Worm (Caenorhabditis elegans) whole organism, late embryonic: ENCODE results near the gene rde-12.

ENCODE experiments used
- F13H6.1 ChIP-seq: sonication (generic microtip); optimal IDR thresholded peaks from 2 replicates; lab custom pipeline; 2016; ENCODE audit warnings: missing genetic modification characterization, missing compliant biosample characterization
- K02D7.2 ChIP-seq: sonication (generic microtip); optimal IDR thresholded peaks from 2 replicates; lab custom pipeline; 2017; ENCODE audit warnings: mild to moderate bottlenecking, missing genetic modification characterization, missing compliant biosample characterization
- Y22D7AL.16 ChIP-seq: sonication (generic microtip); optimal IDR thresholded peaks from 2 replicates; lab custom pipeline; 2016; ENCODE audit warnings: missing genetic modification characterization, missing compliant biosample characterization
- ahr-1 ChIP-seq: sonication (generic microtip); optimal IDR thresholded peaks from 2 replicates; lab custom pipeline; 2016; ENCODE audit warnings: missing genetic modification characterization, missing compliant biosample characterization
- ama-1 ChIP-seq: fragments of 150-350 bp; optimal IDR thresholded peaks from 2 replicates; lab custom pipeline; 2014
- ceh-18 ChIP-seq: sonication (generic microtip); optimal IDR thresholded peaks from 2 replicates; lab custom pipeline; 2016; ENCODE audit warnings: missing genetic modification characterization, missing compliant biosample characterization
- ceh-2 ChIP-seq: sonication (generic microtip); optimal IDR thresholded peaks from 2 replicates; lab custom pipeline; 2016; ENCODE audit warnings: missing genotype, missing genetic modification characterization, missing compliant biosample characterization
- ceh-22 ChIP-seq: sonication (generic microtip); optimal IDR thresholded peaks from 2 replicates; lab custom pipeline; 2017; ENCODE audit warnings: missing biosample characterization, missing genetic modification characterization
- ceh-24 ChIP-seq: sonication (generic microtip); optimal IDR thresholded peaks from 2 replicates; lab custom pipeline; 2016; ENCODE audit warnings: mild to moderate bottlenecking, missing genetic modification characterization, missing compliant biosample characterization
- ceh-30 ChIP-seq: fragments of 150-350 bp; optimal IDR thresholded peaks from 2 replicates; lab custom pipeline; 2014; ENCODE audit warnings: missing biosample characterization, missing genetic modification characterization
- ceh-31 ChIP-seq: sonication (generic microtip); optimal IDR thresholded peaks from 2 replicates; lab custom pipeline; 2016; ENCODE audit warnings: missing genetic modification characterization, missing compliant biosample characterization
- ceh-34 ChIP-seq: sonication (generic microtip); optimal IDR thresholded peaks from 2 replicates; lab custom pipeline; 2016; ENCODE audit warnings: mild to moderate bottlenecking, missing genetic modification characterization, missing compliant biosample characterization
- ceh-45 ChIP-seq: fragments of 200-800 bp; sonication (Bioruptor generic); IDR thresholded peaks from 2 replicates; pipeline ENCODE4 v1.3.6; 2022; ENCODE audit warnings: missing genetic modification reagents, missing genetic modification characterization, missing compliant biosample characterization
- ceh-48 ChIP-seq: sonication (generic microtip); optimal IDR thresholded peaks from 2 replicates; lab custom pipeline; 2016; ENCODE audit warnings: missing genetic modification characterization, inconsistent platforms, missing compliant biosample characterization
- dmd-4 ChIP-seq: sonication (generic microtip); optimal IDR thresholded peaks from 2 replicates; lab custom pipeline; 2016; ENCODE audit warnings: borderline replicate concordance, missing genetic modification characterization, missing compliant biosample characterization
- elt-2 ChIP-seq: sonication (generic microtip); optimal IDR thresholded peaks from 2 replicates; lab custom pipeline; 2016; ENCODE audit warnings: missing genetic modification reagents, missing genetic modification characterization, missing compliant biosample characterization
- elt-4 ChIP-seq: sonication (generic microtip); optimal IDR thresholded peaks from 2 replicates; lab custom pipeline; 2016; ENCODE audit warnings: missing genetic modification characterization, missing compliant biosample characterization
- eyg-1 ChIP-seq: sonication (generic microtip); optimal IDR thresholded peaks from 2 replicates; lab custom pipeline; 2016; ENCODE audit warnings: missing genotype, missing genetic modification characterization, missing compliant biosample characterization
- gmeb-2 ChIP-seq: sonication (generic microtip); optimal IDR thresholded peaks from 2 replicates; lab custom pipeline; 2016; ENCODE audit warnings: missing genetic modification characterization, inconsistent platforms, missing compliant biosample characterization
- hlh-13 ChIP-seq: fragments of 200-800 bp; sonication (Bioruptor generic); optimal IDR thresholded peaks from 2 replicates; lab custom pipeline; 2018; ENCODE audit warnings: mild to moderate bottlenecking, missing genetic modification characterization, missing compliant biosample characterization
- hlh-15 ChIP-seq: sonication (generic microtip); optimal IDR thresholded peaks from 2 replicates; lab custom pipeline; 2016; ENCODE audit warnings: missing genetic modification characterization, missing compliant biosample characterization
- hlh-30 ChIP-seq: sonication (generic microtip); optimal IDR thresholded peaks from 2 replicates; lab custom pipeline; 2017; ENCODE audit warnings: antibody characterized with exemption, missing genetic modification characterization, missing compliant biosample characterization; ENCODE audit not compliant: insufficient read depth
- hlh-6 ChIP-seq: sonication (generic microtip); optimal IDR thresholded peaks from 2 replicates; lab custom pipeline; 2016; ENCODE audit warnings: missing genotype, missing genetic modification characterization, missing compliant biosample characterization
- lin-11 ChIP-seq: fragments of 200-800 bp; sonication (Bioruptor generic); optimal IDR thresholded peaks from 2 replicates; lab custom pipeline; 2018; ENCODE audit warnings: mild to moderate bottlenecking, missing genetic modification characterization, missing compliant biosample characterization
- mec-3 ChIP-seq: sonication (generic microtip); optimal IDR thresholded peaks from 2 replicates; lab custom pipeline; 2016; ENCODE audit warnings: borderline replicate concordance, missing genetic modification characterization, missing compliant biosample characterization
- nfya-1 ChIP-seq: sonication (generic microtip); optimal IDR thresholded peaks from 2 replicates; lab custom pipeline; 2017; ENCODE audit warnings: missing genetic modification characterization, mild to moderate bottlenecking, missing compliant biosample characterization, antibody characterized with exemption, moderate library complexity
- nhr-11 ChIP-seq: fragments of 150-350 bp; optimal IDR thresholded peaks from 2 replicates; lab custom pipeline; 2014; ENCODE audit warnings: missing biosample characterization, missing genetic modification characterization
- npax-4 ChIP-seq: sonication (generic microtip); optimal IDR thresholded peaks from 2 replicates; lab custom pipeline; 2016; ENCODE audit warnings: missing genetic modification characterization, missing compliant biosample characterization
- pax-1 ChIP-seq: fragments of 150-350 bp; optimal IDR thresholded peaks from 2 replicates; lab custom pipeline; 2014; ENCODE audit warnings: missing biosample characterization, missing genetic modification characterization
- pha-2 ChIP-seq: sonication (generic microtip); optimal IDR thresholded peaks from 2 replicates; lab custom pipeline; 2017; ENCODE audit warnings: mild to moderate bottlenecking, missing genetic modification characterization, missing compliant biosample characterization
- pqm-1 ChIP-seq: sonication (generic microtip); optimal IDR thresholded peaks from 2 replicates; lab custom pipeline; 2016; ENCODE audit warnings: missing genetic modification characterization, missing compliant biosample characterization
- ref-2 ChIP-seq: sonication (generic microtip); optimal IDR thresholded peaks from 2 replicates; lab custom pipeline; 2016; ENCODE audit warnings: missing genetic modification characterization, missing compliant biosample characterization
- rnt-1 ChIP-seq: sonication (generic microtip); optimal IDR thresholded peaks from 2 replicates; lab custom pipeline; 2016; ENCODE audit warnings: missing genetic modification characterization, missing compliant biosample characterization
- sox-4 ChIP-seq: sonication (generic microtip); optimal IDR thresholded peaks from 2 replicates; lab custom pipeline; 2017; ENCODE audit warnings: mild to moderate bottlenecking, missing genetic modification characterization, inconsistent platforms, missing compliant biosample characterization
- syd-9 ChIP-seq: sonication (generic microtip); optimal IDR thresholded peaks from 2 replicates; lab custom pipeline; 2016; ENCODE audit warnings: mild to moderate bottlenecking, missing genetic modification characterization, moderate library complexity, missing compliant biosample characterization
- tbx-2 ChIP-seq: sonication (generic microtip); optimal IDR thresholded peaks from 2 replicates; lab custom pipeline; 2016; ENCODE audit warnings: missing genetic modification characterization, missing compliant biosample characterization
- tbx-7 ChIP-seq: sonication (generic microtip); optimal IDR thresholded peaks from 2 replicates; lab custom pipeline; 2016; ENCODE audit warnings: missing genotype, missing genetic modification characterization, missing compliant biosample characterization
- ttx-3 ChIP-seq: sonication (generic microtip); optimal IDR thresholded peaks from 2 replicates; lab custom pipeline; 2016; ENCODE audit warnings: missing genetic modification reagents, missing genetic modification characterization, missing compliant biosample characterization
- unc-86 ChIP-seq: sonication (generic microtip); optimal IDR thresholded peaks from 2 replicates; lab custom pipeline; 2016; ENCODE audit warnings: missing genetic modification characterization, missing compliant biosample characterization
- zip-5 ChIP-seq: sonication (generic microtip); optimal IDR thresholded peaks from 2 replicates; lab custom pipeline; 2016; ENCODE audit warnings: missing genetic modification characterization, missing compliant biosample characterization

rde-12 gene

ce11 chrV:13664340-13664916, 761 bp upstream of the rde-12 start (continued):
- TF ChIP-seq hlh-15 (tag; lab: Kevin White, UChicago) (no peak), sox-4 (tag; lab: Kevin White, UChicago) (no peak), elt-2 (tag; lab: Kevin White, UChicago) (no peak)

DNA sequence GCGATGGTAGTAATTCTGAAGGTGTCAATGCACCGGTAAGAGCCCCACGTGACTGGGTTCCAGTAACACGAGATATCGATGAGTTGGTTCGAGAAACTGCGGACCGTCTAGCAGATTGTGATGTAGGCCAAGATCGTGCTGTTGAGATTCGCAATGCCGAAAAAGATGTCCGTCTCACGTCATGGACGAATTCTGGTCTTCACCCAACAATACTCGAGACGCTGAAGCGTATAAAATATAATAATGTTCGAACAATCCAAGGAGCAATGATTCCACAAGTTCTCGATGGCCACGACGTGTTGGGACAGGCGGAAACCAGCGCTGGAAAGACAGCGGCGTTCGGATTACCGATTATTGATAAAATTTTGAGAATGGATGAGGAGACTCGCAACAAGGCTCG, 1.3 kb downstream of the rde-12 start:
- TF ChIP-seq ceh-31 (tag; lab: Kevin White, UChicago), result no peak
- TF ChIP-seq ceh-24, result no peak
- no peak for TF ChIP-seq ceh-30 (tag; lab: Kevin White, UChicago)
- no peak for TF ChIP-seq nfya-1 (tag; lab: Kevin White, UChicago)
- no peak for TF ChIP-seq ama-1
- no peak for TF ChIP-seq tbx-7
- TF ChIP-seq lin-11, result no peak
- TF ChIP-seq pqm-1 (tag; lab: Kevin White, UChicago), result no peak
- no peak for TF ChIP-seq ref-2 (tag; lab: Kevin White, UChicago)
- no peak for TF ChIP-seq hlh-13
- no peak for TF ChIP-seq nhr-11 (tag; lab: Kevin White, UChicago)

DNA sequence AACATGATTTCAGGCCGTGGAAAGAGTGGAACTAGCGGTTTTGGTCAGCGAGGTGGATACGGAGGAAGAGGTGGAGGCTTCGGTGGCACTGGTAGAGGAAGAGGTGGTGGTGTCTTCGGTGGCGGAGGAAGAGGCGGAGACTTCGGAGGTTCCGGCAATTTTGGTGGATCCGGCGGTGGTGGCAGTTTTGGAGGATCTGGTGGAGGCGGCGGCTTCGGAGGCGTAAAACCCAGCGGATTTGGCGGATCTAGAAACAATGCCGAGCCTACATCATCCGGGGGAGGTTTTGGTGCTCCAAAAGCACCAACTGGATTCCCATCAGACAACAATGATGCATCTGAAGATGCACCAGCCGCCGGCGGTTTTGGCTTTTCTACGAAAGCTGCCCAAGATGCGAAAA, 3.1 kb downstream of the rde-12 start:
- TF ChIP-seq lin-11, result no peak
- no peak for TF ChIP-seq F13H6.1 (tag; lab: Kevin White, UChicago)
- no peak for TF ChIP-seq ceh-18 (tag; lab: Kevin White, UChicago)
- no peak for TF ChIP-seq pqm-1 (tag; lab: Kevin White, UChicago)
- no peak for TF ChIP-seq dmd-4 (tag; lab: Kevin White, UChicago)
- no peak for TF ChIP-seq ceh-34
- TF ChIP-seq Y22D7AL.16 (tag; lab: Kevin White, UChicago), result no peak
- TF ChIP-seq, all 69 proteins: peak for 0

DNA sequence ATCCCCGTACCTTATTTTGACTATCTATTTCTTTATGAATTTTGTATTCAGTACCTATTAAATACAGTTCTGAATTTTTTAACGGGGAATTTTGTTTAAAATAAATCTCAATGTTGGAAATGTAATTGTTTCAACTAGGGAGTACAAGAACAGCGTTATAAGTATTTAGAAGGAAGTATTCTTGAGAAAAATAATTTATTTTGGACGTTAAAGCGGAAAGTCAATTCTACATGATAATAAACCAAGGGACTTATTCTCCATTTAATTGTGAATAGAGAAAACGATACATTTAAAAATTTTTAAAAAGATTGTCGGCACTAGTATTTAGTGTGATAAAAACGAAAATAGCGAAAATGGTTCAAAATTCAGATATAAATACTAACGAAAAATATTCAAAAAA, 4.0 kb downstream of the rde-12 start:
- TF ChIP-seq gmeb-2 (tag; lab: Kevin White, UChicago), result no peak
- no peak for TF ChIP-seq tbx-7
- TF ChIP-seq, all 69 proteins: peak for 0

DNA sequence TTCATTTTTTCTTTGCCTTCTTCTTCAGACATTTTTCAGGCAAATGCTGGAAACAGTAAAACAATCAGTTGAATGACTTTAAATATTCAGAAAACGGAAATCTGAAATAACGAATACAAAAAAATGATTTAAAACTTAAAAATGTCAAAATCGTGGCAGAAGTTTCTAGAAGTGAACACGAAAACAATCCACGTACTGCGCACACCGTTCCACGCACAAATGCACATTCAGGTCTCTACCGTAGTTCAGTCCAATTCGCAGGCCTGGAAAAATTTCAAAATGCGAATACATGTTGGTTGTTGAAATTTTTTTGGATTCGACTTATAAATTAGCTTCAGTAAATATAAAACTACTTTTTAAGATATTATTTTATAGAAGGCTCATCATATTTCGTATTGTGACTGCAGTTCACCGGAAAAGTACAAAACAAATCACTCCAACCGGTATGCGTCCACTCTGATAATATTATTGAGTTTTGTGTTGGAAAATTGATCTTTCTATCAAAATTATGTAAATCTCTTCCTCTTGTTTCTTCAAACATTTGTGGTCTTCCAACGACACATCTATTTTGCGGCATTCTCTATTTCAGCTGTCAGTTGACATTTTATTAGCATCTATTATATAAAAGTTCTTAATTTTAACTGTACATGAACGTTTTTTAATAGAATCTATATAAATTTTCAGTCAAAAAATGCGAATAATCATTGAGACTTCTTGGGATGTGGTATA, 6.9 kb downstream of the rde-12 start, which contains the start of the genes mip-2 and F58G11.4:
mip-2 (minus strand) TSS at position 48 of the 729 bp plus-strand sequence.
F58G11.4 (plus strand) TSS at position 679 of the 729 bp plus-strand sequence.
- TF ChIP-seq hlh-30, result no peak
- no peak for TF ChIP-seq ttx-3 (tag; lab: Kevin White, UChicago)
- TF ChIP-seq ceh-31 (tag; lab: Kevin White, UChicago), result no peak

- TF ChIP-seq syd-9 (no peak), eyg-1 (tag; lab: Kevin White, UChicago) (no peak), ttx-3 (tag; lab: Kevin White, UChicago) (peak; percentile 35), K02D7.2 (tag; lab: Kevin White, UChicago) (no peak), mec-3 (no peak), ceh-45 (GFP tag; lab: Robert Waterston, UW) (no peak), tbx-2 (peak; percentile 42), ahr-1 (tag; lab: Kevin White, UChicago) (no peak), ceh-22 (tag; lab: Kevin White, UChicago) (no peak), rnt-1 (tag; lab: Kevin White, UChicago) (no peak), ceh-2 (tag; lab: Kevin White, UChicago) (no peak), npax-4 (tag; lab: Kevin White, UChicago) (no peak), ama-1 (no peak), elt-4 (tag; lab: Kevin White, UChicago) (no peak), unc-86 (tag; lab: Kevin White, UChicago) (peak; percentile 22), zip-5 (tag; lab: Kevin White, UChicago) (no peak), ceh-31 (tag; lab: Kevin White, UChicago) (peak; percentile 35), elt-2 (tag; lab: Kevin White, UChicago) (peak; percentile 45), pax-1 (tag; lab: Kevin White, UChicago) (no peak), ceh-30 (tag; lab: Kevin White, UChicago) (no peak), gmeb-2 (tag; lab: Kevin White, UChicago) (no peak), hlh-6 (tag; lab: Kevin White, UChicago) (no peak), lin-11 (no peak), ceh-48 (tag; lab: Kevin White, UChicago) (no peak), hlh-15 (tag; lab: Kevin White, UChicago) (no peak), hlh-30 (no peak), pha-2 (tag; lab: Kevin White, UChicago) (no peak)
These were observed 13.4 kb downstream of the rde-12 start, which contains the start of the genes tag-65 and ccz-1 for ce11 chrV:13678542-13678941. tag-65 (minus strand) TSS chrV:13678587. ccz-1 (plus strand) TSS chrV:13678875.
